Fruit fly (Drosophila melanogaster) whole organism, prepupa: Measurements from ENCODE around the gene Or74a.

ENCODE experiments used
- CG9139 ChIP-seq: fragments of 200-800 bp; sonication (Bioruptor generic); optimal IDR thresholded peaks from 3 replicates; lab custom pipeline; 2017; ENCODE audit warnings: missing biosample characterization, mild to moderate bottlenecking, missing genetic modification characterization
- Hr4 ChIP-seq: fragments of 200-800 bp; sonication (Bioruptor generic); optimal IDR thresholded peaks from 3 replicates; lab custom pipeline; 2016; ENCODE audit warnings: missing biosample characterization, missing genetic modification characterization
- Met ChIP-seq: fragments of 200-800 bp; sonication (Bioruptor generic); optimal IDR thresholded peaks from 3 replicates; lab custom pipeline; 2016; ENCODE audit warnings: missing biosample characterization, missing genetic modification characterization
- Smox ChIP-seq: fragments of 200-800 bp; sonication (Bioruptor generic); optimal IDR thresholded peaks from 3 replicates; lab custom pipeline; 2016; ENCODE audit warnings: missing biosample characterization, missing genetic modification characterization
- Sox15 ChIP-seq: fragments of 200-800 bp; sonication (Bioruptor generic); optimal IDR thresholded peaks from 3 replicates; lab custom pipeline; 2016; ENCODE audit warnings: missing biosample characterization, missing genetic modification characterization
- acj6 ChIP-seq: fragments of 200-800 bp; sonication (Bioruptor generic); optimal IDR thresholded peaks from 3 replicates; lab custom pipeline; 2016; ENCODE audit warnings: missing biosample characterization, missing genetic modification characterization
- esn ChIP-seq: fragments of 200-800 bp; sonication (Bioruptor generic); optimal IDR thresholded peaks from 2 replicates; lab custom pipeline; 2016; ENCODE audit warnings: missing biosample characterization, mild to moderate bottlenecking, missing genetic modification characterization, moderate library complexity
- salr ChIP-seq, 2 experiments: fragments of 200-800 bp; sonication (Bioruptor generic); optimal IDR thresholded peaks; 3 replicates each; lab custom pipeline; 2016 to 2018; ENCODE audit warnings: missing biosample characterization in 2 of 2, missing genetic modification characterization in 2 of 2, mild to moderate bottlenecking in 1 of 2
- topi ChIP-seq: fragments of 200-800 bp; sonication (Bioruptor generic); optimal IDR thresholded peaks from 3 replicates; lab custom pipeline; 2016; ENCODE audit warnings: missing biosample characterization, missing genetic modification characterization

dm6 chr3L:17316220-17316619 is 12.7 kb downstream of the Or74a start:
- TF ChIP-seq Smox (no peak), Hr4 (GFP tag; lab: Kevin White, UChicago) (no peak), acj6 (GFP tag; lab: Kevin White, UChicago) (no peak), salr (GFP tag; optimal IDR thresholded peaks at IDR 0.05; lab: Kevin White, UChicago) (no peak), Sox15 (GFP tag; lab: Kevin White, UChicago) (no peak), topi (GFP tag; lab: Kevin White, UChicago) (no peak), Met (no peak), CG9139 (GFP tag; lab: Kevin White, UChicago) (no peak), esn (GFP tag; lab: Kevin White, UChicago) (no peak)
